Worm (Caenorhabditis elegans): ENCODE measurements around the gene sdz-23.

ce11 chrV:8098239-8098638 is 1.2 kb upstream of the sdz-23 start, which contains the start of gene str-145:
- TF ChIP-seq Y116A8C.19 (tag; optimal IDR thresholded peaks at IDR 0.05; ENCODE audit: borderline replicate concordance) (no peak), unc-130 (tag; optimal IDR thresholded peaks at IDR 0.05) (no peak), nhr-71 (tag; optimal IDR thresholded peaks at IDR 0.05) (no peak), elt-2 (tag; optimal IDR thresholded peaks at IDR 0.05) (no peak), nhr-77 (tag; optimal IDR thresholded peaks at IDR 0.05) (no peak), lsy-2 (tag; optimal IDR thresholded peaks at IDR 0.05) (no peak), F16B12.6 (tag; optimal IDR thresholded peaks at IDR 0.05) (no peak), aha-1 (tag; optimal IDR thresholded peaks at IDR 0.05) (no peak), ztf-4 (tag; optimal IDR thresholded peaks at IDR 0.05) (no peak), ama-1 (optimal IDR thresholded peaks at IDR 0.05) (no peak), pqm-1 (tag; optimal IDR thresholded peaks at IDR 0.05) (no peak)

All from whole organism, L1 larva.